Fruit fly (Drosophila melanogaster) whole organism, embryonic: ENCODE results near the gene CG6415.
A peak's percentile ranks its signal among the peaks of the same experiment; 100 is the strongest.

ENCODE experiments used
- Ada2b ChIP-seq: fragments of 200-800 bp; sonication (Bioruptor generic); IDR thresholded peaks from 2 replicates; pipeline ENCODE4 v1.3.6; 2022; ENCODE audit warnings: missing biosample characterization, missing genetic modification characterization
- C15 ChIP-seq: fragments of 200-800 bp; sonication (Bioruptor generic); IDR thresholded peaks from 3 replicates; pipeline ENCODE4 v1.3.6; 2022; ENCODE audit warnings: missing biosample characterization, missing genetic modification characterization
- CG10147 ChIP-seq: fragments of 200-800 bp; sonication (Bioruptor generic); optimal IDR thresholded peaks from 2 replicates; lab custom pipeline; 2019; ENCODE audit warnings: missing biosample characterization, mild to moderate bottlenecking, missing genetic modification characterization, moderate library complexity
- CG10366 ChIP-seq: fragments of 200-800 bp; sonication (Bioruptor generic); IDR thresholded peaks from 2 replicates; pipeline ENCODE4 v1.3.6; 2022; ENCODE audit warnings: missing biosample characterization, missing genetic modification characterization
- CG12769 ChIP-seq: fragments of 200-800 bp; sonication (Bioruptor generic); optimal IDR thresholded peaks from 2 replicates; lab custom pipeline; 2019; ENCODE audit warnings: missing biosample characterization, mild to moderate bottlenecking, missing genetic modification characterization, moderate library complexity
- CG15073 ChIP-seq: fragments of 200-800 bp; sonication (Bioruptor generic); optimal IDR thresholded peaks from 2 replicates; lab custom pipeline; 2016; ENCODE audit warnings: missing biosample characterization, missing genetic modification characterization
- CG17612 ChIP-seq: fragments of 200-800 bp; sonication (Bioruptor generic); IDR thresholded peaks from 2 replicates; pipeline ENCODE4 v1.3.6; 2022; ENCODE audit warnings: missing biosample characterization, missing genetic modification characterization
- CG18262 ChIP-seq: fragments of 200-800 bp; optimal IDR thresholded peaks from 3 replicates; lab custom pipeline; 2019; ENCODE audit warnings: missing biosample characterization, mild to moderate bottlenecking, missing genetic modification characterization, moderate library complexity
- CG2678 ChIP-seq: fragments of 200-800 bp; sonication (Bioruptor generic); optimal IDR thresholded peaks from 3 replicates; lab custom pipeline; 2019; ENCODE audit warnings: missing biosample characterization, mild to moderate bottlenecking, missing genetic modification characterization, moderate library complexity
- CG31224 ChIP-seq: fragments of 200-800 bp; sonication (Bioruptor generic); IDR thresholded peaks from 2 replicates; pipeline ENCODE4 v1.3.6; 2022; ENCODE audit warnings: missing biosample characterization, missing genetic modification characterization
- CG33557 ChIP-seq: fragments of 200-800 bp; sonication (Bioruptor generic); optimal IDR thresholded peaks from 2 replicates; lab custom pipeline; 2019; ENCODE audit warnings: missing biosample characterization, mild to moderate bottlenecking, missing genetic modification characterization, moderate library complexity
- CG3847 ChIP-seq: fragments of 200-800 bp; sonication (Bioruptor generic); IDR thresholded peaks from 2 replicates; pipeline ENCODE4 v1.3.6; 2022; ENCODE audit warnings: missing biosample characterization, missing genetic modification characterization
- CG4424 ChIP-seq: fragments of 200-800 bp; sonication (Bioruptor generic); optimal IDR thresholded peaks from 3 replicates; lab custom pipeline; 2016; ENCODE audit warnings: missing biosample characterization, missing genetic modification characterization
- CG4617 ChIP-seq: fragments of 200-800 bp; sonication (Bioruptor generic); optimal IDR thresholded peaks from 3 replicates; lab custom pipeline; 2016; ENCODE audit warnings: missing biosample characterization, missing genetic modification characterization, borderline replicate concordance
- CG4820 ChIP-seq: fragments of 200-800 bp; sonication (Bioruptor generic); optimal IDR thresholded peaks from 3 replicates; lab custom pipeline; 2016; ENCODE audit warnings: missing biosample characterization, missing genetic modification characterization
- CG6654 ChIP-seq: fragments of 200-800 bp; sonication (Bioruptor generic); optimal IDR thresholded peaks from 2 replicates; lab custom pipeline; 2017; ENCODE audit warnings: missing biosample characterization, mild to moderate bottlenecking, missing genetic modification characterization
- CG8281 ChIP-seq: fragments of 200-800 bp; sonication (Bioruptor generic); optimal IDR thresholded peaks from 2 replicates; lab custom pipeline; 2018; ENCODE audit warnings: missing biosample characterization, mild to moderate bottlenecking, missing genetic modification characterization, moderate library complexity
- Dek ChIP-seq: fragments of 200-800 bp; sonication (Bioruptor generic); optimal IDR thresholded peaks from 3 replicates; lab custom pipeline; 2019; ENCODE audit warnings: missing biosample characterization, mild to moderate bottlenecking, missing genetic modification characterization, moderate library complexity
- Dip3 ChIP-seq: fragments of 200-800 bp; sonication (Bioruptor generic); optimal IDR thresholded peaks from 3 replicates; lab custom pipeline; 2016; ENCODE audit warnings: missing biosample characterization, missing genetic modification characterization
- Ets97D ChIP-seq: fragments of 200-800 bp; sonication (Bioruptor generic); optimal IDR thresholded peaks from 3 replicates; lab custom pipeline; 2016; ENCODE audit warnings: missing biosample characterization, missing genetic modification characterization
- HHEX ChIP-seq: fragments of 200-800 bp; sonication (Bioruptor generic); optimal IDR thresholded peaks from 3 replicates; lab custom pipeline; 2017; ENCODE audit warnings: missing biosample characterization, mild to moderate bottlenecking, missing genetic modification characterization, missing genetic modification reagents
- HLH54F ChIP-seq: fragments of 200-800 bp; sonication (Bioruptor generic); optimal IDR thresholded peaks from 3 replicates; lab custom pipeline; 2016; ENCODE audit warnings: missing biosample characterization, missing genetic modification characterization
- Hr39 ChIP-seq: fragments of >200 bp; optimal IDR thresholded peaks from 2 replicates; lab custom pipeline; 2017
- MTF-1 ChIP-seq: fragments of 200-800 bp; sonication (Bioruptor generic); optimal IDR thresholded peaks from 2 replicates; lab custom pipeline; 2018; ENCODE audit warnings: missing biosample characterization, mild to moderate bottlenecking, missing genetic modification characterization, borderline replicate concordance
- Mrtf ChIP-seq: fragments of 200-800 bp; sonication (Bioruptor generic); IDR thresholded peaks from 3 replicates; pipeline ENCODE4 v1.3.6; 2022; ENCODE audit warnings: missing biosample characterization, missing genetic modification characterization
- Oaz ChIP-seq: fragments of 200-800 bp; sonication (Bioruptor generic); IDR thresholded peaks from 2 replicates; pipeline ENCODE4 v1.3.6; 2022; ENCODE audit warnings: missing biosample characterization, missing genetic modification characterization
- Stat92E ChIP-seq, 3 experiments: fragments of >200 bp in 2 of 3; fragments of 200-800 bp in 1 of 3; sonication (Bioruptor generic) in 1 of 3; optimal IDR thresholded peaks; 2 replicates each; lab custom pipeline; 2017 to 2019; ENCODE audit warnings: missing biosample characterization in 3 of 3, missing genetic modification characterization in 3 of 3, mild to moderate bottlenecking in 1 of 3, moderate library complexity in 1 of 3
- Xbp1 ChIP-seq: fragments of 200-800 bp; sonication (Bioruptor generic); optimal IDR thresholded peaks from 3 replicates; lab custom pipeline; 2016; ENCODE audit warnings: missing biosample characterization, mild to moderate bottlenecking, missing genetic modification characterization
- chn ChIP-seq: fragments of 200-800 bp; sonication (Bioruptor generic); optimal IDR thresholded peaks from 2 replicates; lab custom pipeline; 2016; ENCODE audit warnings: missing biosample characterization, missing genetic modification characterization
- fd96Cb ChIP-seq: fragments of 200-800 bp; sonication (Bioruptor generic); optimal IDR thresholded peaks from 2 replicates; lab custom pipeline; 2018; ENCODE audit warnings: missing biosample characterization, mild to moderate bottlenecking, missing genetic modification characterization, moderate library complexity
- gro ChIP-seq: fragments of 200-800 bp; sonication (Bioruptor generic); optimal IDR thresholded peaks from 2 replicates; lab custom pipeline; 2016; ENCODE audit warnings: missing biosample characterization, missing genetic modification characterization
- gsb ChIP-seq: fragments of 200-800 bp; sonication (Bioruptor generic); IDR thresholded peaks from 2 replicates; pipeline ENCODE4 v1.3.6; 2022; ENCODE audit warnings: missing biosample characterization, missing genetic modification characterization
- lab ChIP-seq: fragments of 200-800 bp; sonication (Bioruptor generic); optimal IDR thresholded peaks from 3 replicates; lab custom pipeline; 2017; ENCODE audit warnings: missing biosample characterization, missing genetic modification characterization, mild to moderate bottlenecking, moderate library complexity, missing genetic modification reagents
- lmd ChIP-seq: fragments of 200-800 bp; sonication (Bioruptor generic); IDR thresholded peaks from 2 replicates; pipeline ENCODE4 v1.3.6; 2022; ENCODE audit warnings: missing biosample characterization, missing genetic modification characterization
- mam ChIP-seq: fragments of 200-800 bp; sonication (Bioruptor generic); optimal IDR thresholded peaks from 3 replicates; lab custom pipeline; 2016; ENCODE audit warnings: missing biosample characterization, missing genetic modification characterization
- nmo ChIP-seq: fragments of 200-800 bp; sonication (Bioruptor generic); optimal IDR thresholded peaks from 2 replicates; lab custom pipeline; 2018; ENCODE audit warnings: missing biosample characterization, mild to moderate bottlenecking, missing genetic modification characterization, moderate library complexity
- ro ChIP-seq: fragments of 200-800 bp; sonication (Bioruptor generic); IDR thresholded peaks from 2 replicates; pipeline ENCODE4 v1.3.6; 2022; ENCODE audit warnings: missing biosample characterization, missing genetic modification characterization
- sr ChIP-seq: fragments of 200-800 bp; sonication (Bioruptor generic); IDR thresholded peaks from 3 replicates; pipeline ENCODE4 v1.3.6; 2022; ENCODE audit warnings: missing biosample characterization, missing genetic modification characterization
- sug ChIP-seq: fragments of 200-800 bp; optimal IDR thresholded peaks from 2 replicates; lab custom pipeline; 2019; ENCODE audit warnings: missing biosample characterization, mild to moderate bottlenecking, missing genetic modification characterization, moderate library complexity
- toy ChIP-seq: fragments of 200-800 bp; sonication (Bioruptor generic); IDR thresholded peaks from 2 replicates; pipeline ENCODE4 v1.3.6; 2022; ENCODE audit warnings: missing biosample characterization, missing genetic modification characterization
- ttk ChIP-seq: fragments of 200-800 bp; sonication (Bioruptor generic); IDR thresholded peaks from 2 replicates; pipeline ENCODE4 v2.1.2; 2022; ENCODE audit warnings: missing biosample characterization, missing genetic modification characterization
- unpg ChIP-seq: fragments of 200-800 bp; sonication (Bioruptor generic); optimal IDR thresholded peaks from 3 replicates; lab custom pipeline; 2018; ENCODE audit warnings: missing biosample characterization, mild to moderate bottlenecking, missing genetic modification characterization, moderate library complexity
- wdn ChIP-seq: fragments of 200-800 bp; sonication (Bioruptor generic); IDR thresholded peaks from 2 replicates; pipeline ENCODE4 v1.3.6; 2022; ENCODE audit warnings: missing biosample characterization, missing genetic modification characterization
- z ChIP-seq: fragments of 200-800 bp; sonication (Bioruptor generic); IDR thresholded peaks from 3 replicates; pipeline ENCODE4 v1.3.6; 2022; ENCODE audit warnings: missing biosample characterization, missing genetic modification characterization
- zfh1 ChIP-seq: fragments of 200-800 bp; sonication (Bioruptor generic); IDR thresholded peaks from 3 replicates; pipeline ENCODE4 v1.3.6; 2022; ENCODE audit warnings: missing biosample characterization, missing genetic modification characterization

CG6415 gene

DNA sequence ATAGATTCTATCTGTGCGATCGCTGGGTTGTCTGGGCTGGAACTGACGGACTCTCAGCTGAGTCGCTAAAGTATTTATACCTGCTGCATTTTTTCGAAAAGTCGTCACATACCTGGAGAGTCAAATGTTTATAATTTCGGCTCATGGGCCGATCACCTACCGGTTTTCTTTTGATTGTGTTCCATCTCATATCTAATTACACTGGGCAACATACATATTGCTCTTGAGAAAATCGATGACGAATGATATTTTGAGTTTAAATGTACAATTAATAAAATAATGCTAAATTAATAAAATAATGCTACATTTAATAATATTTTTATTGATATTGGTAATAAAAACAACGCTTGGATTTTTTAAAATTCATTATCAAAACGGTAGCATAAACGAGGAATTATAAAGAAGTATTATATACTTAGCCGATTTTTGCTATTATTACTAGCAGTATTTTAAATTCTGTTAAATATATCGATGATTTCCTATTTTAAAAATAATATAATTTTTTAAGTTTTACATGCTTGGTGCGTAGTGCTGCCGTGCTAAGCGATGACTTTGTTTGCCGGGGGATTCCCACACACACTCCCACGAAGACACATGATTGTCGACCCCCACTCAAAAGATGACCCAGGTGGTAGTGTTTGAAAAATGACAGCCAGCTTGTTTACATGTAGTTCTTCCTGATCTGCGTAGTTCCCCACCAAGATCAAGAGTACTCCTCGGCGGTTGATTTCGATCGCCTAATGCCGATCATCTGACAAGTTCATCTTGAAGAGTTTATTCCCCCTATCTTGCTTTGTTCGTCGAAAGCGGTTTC, 14.0 kb upstream of the CG6415 start, which contains the start of gene CG7294 (continued):
- TF ChIP-seq CG15073 (GFP tag; lab: Kevin White, UChicago) (no peak), lab (GFP tag; lab: Kevin White, UChicago) (no peak), Ets97D (no peak), CG33557 (GFP tag; lab: Kevin White, UChicago) (peak; percentile 11), Stat92E (GFP tag; optimal IDR thresholded peaks at IDR 0.05; lab: Kevin White, UChicago) (no peak), nmo (GFP tag; lab: Kevin White, UChicago) (peak; percentile 37), CG4820 (GFP tag; lab: Kevin White, UChicago) (no peak), Ada2b (GFP tag; lab: Robert Waterston, UW) (no peak), sr (GFP tag; lab: Robert Waterston, UW) (peak; percentile 72; the same call in 2 of the 3 replicates), Oaz (GFP tag; lab: Robert Waterston, UW) (no peak), CG18262 (tag; lab: Kevin White, UChicago) (peak; percentile 72), CG4617 (GFP tag; lab: Kevin White, UChicago) (no peak), mam (GFP tag; lab: Kevin White, UChicago) (no peak), toy (GFP tag; lab: Robert Waterston, UW) (no peak), wdn (GFP tag; lab: Robert Waterston, UW) (no peak), ttk (GFP tag; lab: Robert Waterston, UW) (no peak)

DNA sequence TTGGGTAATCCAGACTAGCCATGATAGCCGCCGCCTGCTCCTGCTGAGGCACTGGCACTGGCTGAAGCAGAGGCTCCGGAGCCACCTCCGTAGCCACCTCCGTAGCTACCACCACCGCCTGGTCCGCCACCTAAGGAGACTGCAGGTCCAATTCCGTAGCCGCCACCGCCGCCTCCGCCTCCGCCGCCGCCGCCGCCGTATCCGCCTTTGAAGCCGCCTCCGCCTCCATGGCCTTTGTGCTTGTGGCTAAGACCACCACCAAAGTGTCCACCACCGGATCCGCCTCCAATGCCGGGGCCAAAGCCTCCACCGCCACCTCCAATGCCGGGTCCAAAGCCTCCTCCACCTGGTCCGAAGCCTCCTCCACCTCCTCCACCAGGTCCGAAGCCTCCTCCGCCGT, 10.4 kb upstream of the CG6415 start:
- TF ChIP-seq zfh1 (GFP tag; lab: Robert Waterston, UW) (no peak), Hr39 (lab: Kevin White, UChicago) (peak; percentile 74)

DNA sequence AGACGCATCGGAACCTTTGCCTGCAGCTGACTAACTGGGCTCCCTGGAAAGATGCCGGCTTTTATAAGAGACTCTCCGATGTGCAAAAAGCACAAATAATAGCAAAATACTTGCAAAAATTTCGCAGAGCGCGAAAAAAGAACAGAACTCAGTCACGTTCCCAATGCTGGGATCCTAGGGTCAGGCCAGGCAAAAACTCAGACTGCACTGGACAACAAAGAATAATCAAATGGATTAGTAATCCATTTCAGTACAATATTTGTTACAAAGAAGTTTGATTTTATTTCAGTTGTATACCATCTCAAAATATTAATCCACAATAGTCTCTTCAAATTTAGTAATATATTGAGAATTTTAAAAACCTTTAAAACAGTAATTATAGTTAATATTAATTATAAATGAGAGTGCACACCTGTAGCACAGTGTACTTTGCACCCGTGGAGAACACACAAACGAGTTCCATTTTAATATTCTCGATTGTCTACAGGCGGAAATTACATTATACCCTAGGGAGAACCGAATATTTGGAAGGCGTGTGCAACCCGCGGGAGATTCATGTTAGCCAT, 9.3 kb upstream of the CG6415 start, which contains the start of gene CG17108:
Gene CG17108 (minus strand): TSS at position 51 of the 566 bp plus-strand sequence.
- TF ChIP-seq ro (no peak), chn (GFP tag; lab: Kevin White, UChicago) (no peak), fd96Cb (tag; lab: Kevin White, UChicago) (no peak), gsb (GFP tag; lab: Robert Waterston, UW) (no peak), CG6654 (no peak), Mrtf (GFP tag; lab: Robert Waterston, UW) (no peak), CG12769 (tag; lab: Kevin White, UChicago) (no peak), CG31224 (GFP tag; lab: Robert Waterston, UW) (no peak), HHEX (GFP tag; lab: Kevin White, UChicago) (no peak), lmd (GFP tag; lab: Robert Waterston, UW) (no peak), CG8281 (tag; lab: Kevin White, UChicago) (no peak), CG17612 (GFP tag; lab: Robert Waterston, UW) (no peak)

DNA sequence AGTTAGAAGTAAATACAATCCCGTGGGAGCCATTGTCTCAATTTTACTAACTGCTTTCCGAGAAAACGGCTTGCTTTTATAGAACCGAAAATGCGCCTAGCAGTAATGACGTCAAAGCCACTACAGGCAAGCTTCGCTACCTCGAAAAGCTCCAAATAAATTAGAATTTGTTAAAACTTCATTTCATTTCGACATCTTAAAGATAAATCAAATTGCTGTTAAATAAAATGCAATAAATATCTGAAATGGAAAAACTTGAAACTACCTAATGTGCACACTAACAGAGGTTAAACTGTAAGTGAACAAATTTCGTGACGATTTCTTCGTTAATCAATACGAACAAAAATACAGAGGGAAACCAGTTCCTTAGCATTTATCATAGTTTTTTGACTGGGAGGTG, 5.4 kb upstream of the CG6415 start, which contains the start of gene CG7300:
Gene CG7300 (minus strand): TSS at position 52 of the 400 bp plus-strand sequence.
- peak; percentile 63 for TF ChIP-seq CG3847 (GFP tag; lab: Robert Waterston, UW)
- TF ChIP-seq sug (tag; lab: Kevin White, UChicago) = no peak
- TF ChIP-seq C15 (GFP tag; lab: Robert Waterston, UW) = 0 out of 3 replicates have a peak, but pooled peaks have one; percentile 31
- peak; percentile 38 for TF ChIP-seq CG4424
- TF ChIP-seq gro (GFP tag; lab: Kevin White, UChicago) = peak; percentile 75
- TF ChIP-seq Dip3 = peak; percentile 57
- 0 out of 2 replicates have a peak, but pooled peaks have one; percentile 38 for TF ChIP-seq gsb (GFP tag; lab: Robert Waterston, UW)
- TF ChIP-seq Xbp1 = peak; percentile 56
- no peak for TF ChIP-seq z (GFP tag; lab: Robert Waterston, UW)
- peak; percentile 65 for TF ChIP-seq unpg (GFP tag; lab: Kevin White, UChicago)
- TF ChIP-seq HLH54F (GFP tag; lab: Kevin White, UChicago) = peak; percentile 21
- no peak for TF ChIP-seq MTF-1 (GFP tag; lab: Kevin White, UChicago)
- peak; percentile 76 for TF ChIP-seq CG10147
- TF ChIP-seq CG10366 (GFP tag; lab: Robert Waterston, UW) = peak; percentile 58; the same call in 1 of the 2 replicates
- peak; percentile 74 for TF ChIP-seq CG2678 (tag; lab: Kevin White, UChicago)
- TF ChIP-seq Dek (tag; lab: Kevin White, UChicago) = peak; percentile 47
